Fruit fly (Drosophila melanogaster): ENCODE results near the gene CG10898.

CG10898 gene

dm6 chr3R:11589764-11590358 is 32.3 kb downstream of the CG10898 start, which contains the start of gene CG6791:
Gene CG6791, minus strand, starts transcription at chr3R:11590146.
- TF ChIP-seq gl (tag; optimal IDR thresholded peaks at IDR 0.05) (no peak), CG4496 (GFP tag; IDR thresholded peaks at IDR 0.05) (no peak), fd96Ca (GFP tag; IDR thresholded peaks at IDR 0.05) (no peak), CG17806 (tag; optimal IDR thresholded peaks at IDR 0.05) (no peak), CG8301 (tag; optimal IDR thresholded peaks at IDR 0.05) (no peak), Snoo (tag; optimal IDR thresholded peaks at IDR 0.05) (no peak), CG13204 (GFP tag; optimal IDR thresholded peaks at IDR 0.05) (no peak), CG15710 (tag; optimal IDR thresholded peaks at IDR 0.05) (no peak), CG12605 (GFP tag; IDR thresholded peaks at IDR 0.05) (no peak), CG34367 (tag; optimal IDR thresholded peaks at IDR 0.05) (no peak), CG32121 (GFP tag; IDR thresholded peaks at IDR 0.05) (no peak), D1 (tag; optimal IDR thresholded peaks at IDR 0.05) (no peak), CG14655 (GFP tag; optimal IDR thresholded peaks at IDR 0.05) (no peak), CG9948 (tag; optimal IDR thresholded peaks at IDR 0.05) (peak; percentile 62), rn (GFP tag; IDR thresholded peaks at IDR 0.05) (no peak), EcR (GFP tag; optimal IDR thresholded peaks at IDR 0.05) (peak; percentile 32), Pif1B (GFP tag; optimal IDR thresholded peaks at IDR 0.05) (no peak), CG8159 (tag; optimal IDR thresholded peaks at IDR 0.05) (no peak), Ets98B (GFP tag; IDR thresholded peaks at IDR 0.05) (peak; percentile 13; the same call in 1 of the 2 replicates), CG10348 (GFP tag; IDR thresholded peaks at IDR 0.05) (no peak), Pif1A (GFP tag; optimal IDR thresholded peaks at IDR 0.05) (no peak)

dm6 chr3R:11595523-11595922 is 37.9 kb downstream of the CG10898 start:
- no peak for TF ChIP-seq Pif1A (GFP tag; optimal IDR thresholded peaks at IDR 0.05)
- peak; percentile 49 for TF ChIP-seq CG8301 (tag; optimal IDR thresholded peaks at IDR 0.05)
- no peak for TF ChIP-seq CG9948 (tag; optimal IDR thresholded peaks at IDR 0.05)
- peak; percentile 15 for TF ChIP-seq CG17806 (tag; optimal IDR thresholded peaks at IDR 0.05)
- no peak for TF ChIP-seq Snoo (tag; optimal IDR thresholded peaks at IDR 0.05)
- no peak for TF ChIP-seq CG13204 (GFP tag; optimal IDR thresholded peaks at IDR 0.05)
- TF ChIP-seq gl (tag; optimal IDR thresholded peaks at IDR 0.05): no peak
- peak; percentile 52; the same call in 2 of the 3 replicates for TF ChIP-seq fd96Ca (GFP tag; IDR thresholded peaks at IDR 0.05)
- TF ChIP-seq CG10348 (GFP tag; IDR thresholded peaks at IDR 0.05): no peak
- peak; percentile 62 for TF ChIP-seq CG32121 (GFP tag; IDR thresholded peaks at IDR 0.05)
- TF ChIP-seq CG14655 (GFP tag; optimal IDR thresholded peaks at IDR 0.05): no peak
- TF ChIP-seq EcR (GFP tag; optimal IDR thresholded peaks at IDR 0.05): no peak
- peak; percentile 58 for TF ChIP-seq CG12605 (GFP tag; IDR thresholded peaks at IDR 0.05)
- peak; percentile 82 for TF ChIP-seq CG4496 (GFP tag; IDR thresholded peaks at IDR 0.05)
- 0 out of 2 replicates have a peak, but pooled peaks have one; percentile 20 for TF ChIP-seq rn (GFP tag; IDR thresholded peaks at IDR 0.05)
- TF ChIP-seq Pif1B (GFP tag; optimal IDR thresholded peaks at IDR 0.05): no peak
- no peak for TF ChIP-seq D1 (tag; optimal IDR thresholded peaks at IDR 0.05)
- no peak for TF ChIP-seq CG8159 (tag; optimal IDR thresholded peaks at IDR 0.05)
- peak; percentile 20 for TF ChIP-seq CG15710 (tag; optimal IDR thresholded peaks at IDR 0.05)
- peak; percentile 75 for TF ChIP-seq Ets98B (GFP tag; IDR thresholded peaks at IDR 0.05)
- TF ChIP-seq CG34367 (tag; optimal IDR thresholded peaks at IDR 0.05): no peak

dm6 chr3R:11603136-11603535 is 45.6 kb downstream of the CG10898 start:
- TF ChIP-seq Snoo (tag; optimal IDR thresholded peaks at IDR 0.05): no peak
- peak; percentile 70 for TF ChIP-seq EcR (GFP tag; optimal IDR thresholded peaks at IDR 0.05)
- TF ChIP-seq gl (tag; optimal IDR thresholded peaks at IDR 0.05): no peak
- TF ChIP-seq CG34367 (tag; optimal IDR thresholded peaks at IDR 0.05): no peak
- no peak for TF ChIP-seq Pif1B (GFP tag; optimal IDR thresholded peaks at IDR 0.05)
- TF ChIP-seq CG4496 (GFP tag; IDR thresholded peaks at IDR 0.05): no peak

dm6 chr3R:11604654-11605436 is 47.3 kb downstream of the CG10898 start:
- TF ChIP-seq CG8301 (tag; optimal IDR thresholded peaks at IDR 0.05) (peak; percentile 26), EcR (GFP tag; optimal IDR thresholded peaks at IDR 0.05) (peak; percentile 50), CG32121 (GFP tag; IDR thresholded peaks at IDR 0.05) (peak; percentile 48; the same call in 1 of the 2 replicates), CG15710 (tag; optimal IDR thresholded peaks at IDR 0.05) (peak; percentile 6), CG9948 (tag; optimal IDR thresholded peaks at IDR 0.05) (no peak), CG13204 (GFP tag; optimal IDR thresholded peaks at IDR 0.05) (peak; percentile 64), Ets98B (GFP tag; IDR thresholded peaks at IDR 0.05) (peak; percentile 72; the same call in 1 of the 2 replicates), gl (tag; optimal IDR thresholded peaks at IDR 0.05) (peak; percentile 51), CG17806 (tag; optimal IDR thresholded peaks at IDR 0.05) (peak; percentile 8), CG34367 (tag; optimal IDR thresholded peaks at IDR 0.05) (peak; percentile 0), D1 (tag; optimal IDR thresholded peaks at IDR 0.05) (no peak), CG14655 (GFP tag; optimal IDR thresholded peaks at IDR 0.05) (peak; percentile 46), CG4496 (GFP tag; IDR thresholded peaks at IDR 0.05) (peak; percentile 64), Snoo (tag; optimal IDR thresholded peaks at IDR 0.05) (peak; percentile 32), fd96Ca (GFP tag; IDR thresholded peaks at IDR 0.05) (peak; percentile 73; the same call in 2 of the 3 replicates), CG8159 (tag; optimal IDR thresholded peaks at IDR 0.05) (peak; percentile 26), Pif1A (GFP tag; optimal IDR thresholded peaks at IDR 0.05) (peak; percentile 45), CG10348 (GFP tag; IDR thresholded peaks at IDR 0.05) (no peak), CG12605 (GFP tag; IDR thresholded peaks at IDR 0.05) (peak; percentile 90), Pif1B (GFP tag; optimal IDR thresholded peaks at IDR 0.05) (peak; percentile 65), rn (GFP tag; IDR thresholded peaks at IDR 0.05) (no peak)

dm6 chr3R:11606679-11607078 is 49.1 kb downstream of the CG10898 start:
- TF ChIP-seq CG4496 (GFP tag; IDR thresholded peaks at IDR 0.05) (peak; percentile 48; the same call in 1 of the 3 replicates), rn (GFP tag; IDR thresholded peaks at IDR 0.05) (no peak), CG12605 (GFP tag; IDR thresholded peaks at IDR 0.05) (no peak), CG8301 (tag; optimal IDR thresholded peaks at IDR 0.05) (peak; percentile 38), CG8159 (tag; optimal IDR thresholded peaks at IDR 0.05) (no peak), Pif1A (GFP tag; optimal IDR thresholded peaks at IDR 0.05) (no peak), CG9948 (tag; optimal IDR thresholded peaks at IDR 0.05) (peak; percentile 10), fd96Ca (GFP tag; IDR thresholded peaks at IDR 0.05) (peak; percentile 76), CG34367 (tag; optimal IDR thresholded peaks at IDR 0.05) (no peak), CG13204 (GFP tag; optimal IDR thresholded peaks at IDR 0.05) (no peak), Snoo (tag; optimal IDR thresholded peaks at IDR 0.05) (no peak), D1 (tag; optimal IDR thresholded peaks at IDR 0.05) (no peak), CG17806 (tag; optimal IDR thresholded peaks at IDR 0.05) (no peak), CG15710 (tag; optimal IDR thresholded peaks at IDR 0.05) (no peak), Ets98B (GFP tag; IDR thresholded peaks at IDR 0.05) (no peak), CG14655 (GFP tag; optimal IDR thresholded peaks at IDR 0.05) (peak; percentile 68), CG32121 (GFP tag; IDR thresholded peaks at IDR 0.05) (peak; percentile 40; the same call in 1 of the 2 replicates), EcR (GFP tag; optimal IDR thresholded peaks at IDR 0.05) (no peak), Pif1B (GFP tag; optimal IDR thresholded peaks at IDR 0.05) (no peak), gl (tag; optimal IDR thresholded peaks at IDR 0.05) (no peak), CG10348 (GFP tag; IDR thresholded peaks at IDR 0.05) (no peak)
